Worm (Caenorhabditis elegans): ENCODE results near the gene kgb-1.

DNA sequence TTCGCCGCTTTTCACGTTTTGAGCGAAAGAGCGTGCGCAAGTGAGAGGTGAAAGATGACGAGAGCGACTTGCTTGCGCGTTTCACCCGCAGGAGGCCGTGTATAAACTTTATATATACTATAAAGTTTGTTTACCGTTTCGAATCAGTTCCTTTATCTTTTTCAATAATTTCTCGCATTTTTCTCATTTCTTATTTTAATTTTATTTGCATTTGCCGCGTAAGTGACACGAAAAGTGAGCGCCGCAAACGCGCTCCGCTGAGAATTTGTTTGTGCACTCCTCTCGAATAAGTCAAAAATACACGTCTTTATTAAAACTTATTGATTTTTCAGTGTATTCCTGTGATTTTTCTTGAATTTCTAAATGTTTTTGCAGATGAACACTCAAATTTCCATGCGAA is 33.8 kb upstream of the kgb-1 start, which contains the start of gene mrpl-55:
- no peak for TF ChIP-seq F49E8.2 (tag; optimal IDR thresholded peaks at IDR 0.05; ENCODE audit: borderline replicate concordance)
- TF ChIP-seq nhr-237 (tag; optimal IDR thresholded peaks at IDR 0.05): no peak
- no peak for TF ChIP-seq R02D3.7 (tag; optimal IDR thresholded peaks at IDR 0.05)
- peak; percentile 80 for TF ChIP-seq lin-13 (GFP tag; optimal IDR thresholded peaks at IDR 0.05)
- no peak for TF ChIP-seq D1046.2 (GFP tag; IDR thresholded peaks at IDR 0.05)
